Fruit fly (Drosophila melanogaster): ENCODE measurements around the gene Ranbp21.
A peak's percentile ranks its signal among the peaks of the same experiment; 100 is the strongest.

Ranbp21 gene

dm6 chrX:19604997-19605396 lies 47.1 kb downstream of the Ranbp21 start, which contains the start of gene CG14207 (continued):
- TF ChIP-seq ERR (GFP tag; optimal IDR thresholded peaks at IDR 0.05) (no peak), lab (GFP tag; optimal IDR thresholded peaks at IDR 0.05) (peak; percentile 14), CG7839 (tag; optimal IDR thresholded peaks at IDR 0.05) (peak; percentile 7), Opbp (GFP tag; IDR thresholded peaks at IDR 0.05; ENCODE audit: partially characterized antibody) (peak; percentile 86), Gug (GFP tag; IDR thresholded peaks at IDR 0.05) (no peak), pum (GFP tag; optimal IDR thresholded peaks at IDR 0.05) (no peak), Awh (GFP tag; IDR thresholded peaks at IDR 0.05) (no peak), gsb-n (tag; optimal IDR thresholded peaks at IDR 0.05) (no peak), PHDP (tag; optimal IDR thresholded peaks at IDR 0.05) (peak; percentile 1), NK7.1 (GFP tag; optimal IDR thresholded peaks at IDR 0.05) (no peak), HLH4C (GFP tag; IDR thresholded peaks at IDR 0.05; ENCODE audit: partially characterized antibody) (peak; percentile 88), trem (tag; optimal IDR thresholded peaks at IDR 0.05) (peak; percentile 29), CG18764 (GFP tag; optimal IDR thresholded peaks at IDR 0.05) (no peak), btn (GFP tag; optimal IDR thresholded peaks at IDR 0.05) (no peak), exex (tag; optimal IDR thresholded peaks at IDR 0.05) (peak; percentile 27), Med (GFP tag) (peak; percentile 83), insv (GFP tag; optimal IDR thresholded peaks at IDR 0.05) (no peak), CrebB (tag; optimal IDR thresholded peaks at IDR 0.05) (peak; percentile 17), sr (GFP tag; IDR thresholded peaks at IDR 0.05) (0 out of 3 replicates have a peak, but pooled peaks have one; percentile 12), lov (optimal IDR thresholded peaks at IDR 0.05) (no peak), lov (GFP tag; IDR thresholded peaks at IDR 0.05) (no peak), ems (GFP tag; optimal IDR thresholded peaks at IDR 0.05) (peak; percentile 5), p53 (GFP tag; optimal IDR thresholded peaks at IDR 0.05) (no peak), CG18476 (GFP tag; optimal IDR thresholded peaks at IDR 0.05) (no peak), CG9797 (GFP tag; optimal IDR thresholded peaks at IDR 0.05) (no peak), CHES-1-like (GFP tag; optimal IDR thresholded peaks at IDR 0.05) (peak; percentile 34), CG12299 (tag; optimal IDR thresholded peaks at IDR 0.05) (peak; percentile 1), Xbp1 (GFP tag; optimal IDR thresholded peaks at IDR 0.05) (no peak), CG13894 (tag; optimal IDR thresholded peaks at IDR 0.05) (peak; percentile 52), row (GFP tag; IDR thresholded peaks at IDR 0.05) (peak; percentile 13; the same call in 1 of the 3 replicates), CG32767 (GFP tag; IDR thresholded peaks at IDR 0.05) (peak; percentile 24; the same call in 1 of the 2 replicates), GATAe (GFP tag; conservative IDR thresholded peaks at IDR 0.05) (no peak), Fer3 (tag; optimal IDR thresholded peaks at IDR 0.05) (peak; percentile 36), CG7271 (tag; optimal IDR thresholded peaks at IDR 0.05) (no peak), CG2712 (tag; optimal IDR thresholded peaks at IDR 0.05) (peak; percentile 24), unpg (GFP tag; optimal IDR thresholded peaks at IDR 0.05) (peak; percentile 6), caup (GFP tag; optimal IDR thresholded peaks at IDR 0.05; ENCODE audit: severe bottlenecking) (peak; percentile 49), CG18599 (GFP tag; optimal IDR thresholded peaks at IDR 0.05) (no peak), Hmx (GFP tag; optimal IDR thresholded peaks at IDR 0.05) (no peak), CG6854 (GFP tag; optimal IDR thresholded peaks at IDR 0.05) (peak; percentile 39), BEAF-32 (GFP tag; optimal IDR thresholded peaks at IDR 0.05) (peak; percentile 61), abd-A (tag; optimal IDR thresholded peaks at IDR 0.05) (peak; percentile 39), kay (GFP tag; optimal IDR thresholded peaks at IDR 0.05) (no peak), Meics (GFP tag; optimal IDR thresholded peaks at IDR 0.05) (peak; percentile 8), CG16813 (GFP tag; IDR thresholded peaks at IDR 0.05; ENCODE audit: partially characterized antibody) (peak; percentile 62; the same call in 2 of the 3 replicates), CG9437 (GFP tag; optimal IDR thresholded peaks at IDR 0.05) (no peak)

Data from whole organism, embryonic.